Fruit fly (Drosophila melanogaster) whole organism, embryonic: Measurements from ENCODE around the gene CG2076.

Source experiments
- Aef1 ChIP-seq: fragments of 200-800 bp; sonication (Bioruptor generic); IDR thresholded peaks from 3 replicates; pipeline ENCODE4 v1.3.6; 2022; ENCODE audit warnings: missing biosample characterization, missing genetic modification characterization
- Blimp-1 ChIP-seq: fragments of 200-800 bp; sonication (Bioruptor generic); optimal IDR thresholded peaks from 3 replicates; lab custom pipeline; 2018; ENCODE audit warnings: missing biosample characterization, missing genetic modification characterization, mild to moderate bottlenecking, moderate library complexity, missing genetic modification reagents
- CG10267 ChIP-seq: fragments of 200-800 bp; sonication (Bioruptor generic); optimal IDR thresholded peaks from 2 replicates; lab custom pipeline; 2018; ENCODE audit warnings: missing biosample characterization, mild to moderate bottlenecking, missing genetic modification characterization, moderate library complexity
- CG10431 ChIP-seq: fragments of 200-800 bp; sonication (Bioruptor generic); optimal IDR thresholded peaks from 3 replicates; lab custom pipeline; 2018; ENCODE audit warnings: missing biosample characterization, mild to moderate bottlenecking, missing genetic modification characterization
- CG10543 ChIP-seq: fragments of 200-800 bp; sonication (Bioruptor generic); optimal IDR thresholded peaks from 3 replicates; lab custom pipeline; 2017; ENCODE audit warnings: missing biosample characterization, mild to moderate bottlenecking, missing genetic modification characterization, moderate library complexity
- CG11085 ChIP-seq: fragments of 200-800 bp; sonication (Bioruptor generic); IDR thresholded peaks from 2 replicates; pipeline ENCODE4 v1.3.6; 2022; ENCODE audit warnings: missing biosample characterization, missing genetic modification characterization
- CG11398 ChIP-seq: fragments of 200-800 bp; sonication (Bioruptor generic); optimal IDR thresholded peaks from 2 replicates; lab custom pipeline; 2016; ENCODE audit warnings: missing biosample characterization, missing genetic modification characterization
- CG12236 ChIP-seq: fragments of 200-800 bp; sonication (Bioruptor generic); optimal IDR thresholded peaks from 2 replicates; lab custom pipeline; 2016; ENCODE audit warnings: missing biosample characterization, missing genetic modification characterization
- CG12659 ChIP-seq: fragments of 200-800 bp; sonication (Bioruptor generic); optimal IDR thresholded peaks from 3 replicates; lab custom pipeline; 2017; ENCODE audit warnings: mild to moderate bottlenecking, missing biosample characterization, missing genetic modification reagents, missing genetic modification characterization
- CG14710 ChIP-seq: fragments of 200-800 bp; sonication (Bioruptor generic); optimal IDR thresholded peaks from 3 replicates; lab custom pipeline; 2019; ENCODE audit warnings: missing biosample characterization, mild to moderate bottlenecking, missing genetic modification characterization, moderate library complexity
- CG18262 ChIP-seq: fragments of 200-800 bp; optimal IDR thresholded peaks from 3 replicates; lab custom pipeline; 2019; ENCODE audit warnings: missing biosample characterization, mild to moderate bottlenecking, missing genetic modification characterization, moderate library complexity
- CG18619 ChIP-seq: fragments of 200-800 bp; sonication (Bioruptor generic); optimal IDR thresholded peaks from 3 replicates; lab custom pipeline; 2017; ENCODE audit warnings: missing biosample characterization, mild to moderate bottlenecking, missing genetic modification characterization
- CG2116 ChIP-seq: fragments of 200-800 bp; sonication (Bioruptor generic); optimal IDR thresholded peaks from 3 replicates; lab custom pipeline; 2018; ENCODE audit warnings: missing biosample characterization, mild to moderate bottlenecking, missing genetic modification characterization
- CG2712 ChIP-seq: fragments of 200-800 bp; optimal IDR thresholded peaks from 3 replicates; lab custom pipeline; 2019; ENCODE audit warnings: missing biosample characterization, mild to moderate bottlenecking, missing genetic modification characterization, moderate library complexity
- CG30431 ChIP-seq: fragments of 200-800 bp; sonication (Bioruptor generic); optimal IDR thresholded peaks from 2 replicates; lab custom pipeline; 2017; ENCODE audit warnings: missing biosample characterization, missing genetic modification characterization
- CG3163 ChIP-seq: fragments of 200-800 bp; sonication (Bioruptor generic); optimal IDR thresholded peaks from 3 replicates; lab custom pipeline; 2016; ENCODE audit warnings: missing biosample characterization, missing genetic modification characterization
- CG4282 ChIP-seq: fragments of 200-800 bp; sonication (Bioruptor generic); optimal IDR thresholded peaks from 2 replicates; lab custom pipeline; 2016; ENCODE audit warnings: missing biosample characterization, missing genetic modification characterization
- CG7556 ChIP-seq: fragments of 200-800 bp; sonication (Bioruptor generic); optimal IDR thresholded peaks from 2 replicates; lab custom pipeline; 2017; ENCODE audit warnings: missing biosample characterization, mild to moderate bottlenecking, missing genetic modification characterization
- D19B ChIP-seq: fragments of 200-800 bp; sonication (Bioruptor generic); optimal IDR thresholded peaks from 2 replicates; lab custom pipeline; 2017; ENCODE audit warnings: missing biosample characterization, mild to moderate bottlenecking, missing genetic modification characterization
- Doc3 ChIP-seq: fragments of 200-800 bp; sonication (Bioruptor generic); IDR thresholded peaks from 3 replicates; pipeline ENCODE4 v1.3.6; 2022; ENCODE audit warnings: missing biosample characterization, missing genetic modification characterization; ENCODE audit not compliant: partially characterized antibody
- Fer1 ChIP-seq: fragments of 200-800 bp; sonication (Bioruptor generic); optimal IDR thresholded peaks from 2 replicates; lab custom pipeline; 2017; ENCODE audit warnings: missing biosample characterization, mild to moderate bottlenecking, missing genetic modification characterization
- Gug ChIP-seq: fragments of 200-800 bp; sonication (Bioruptor generic); IDR thresholded peaks from 4 replicates; pipeline ENCODE4 v1.3.6; 2022; ENCODE audit warnings: missing biosample characterization, missing genetic modification characterization
- H15 ChIP-seq: fragments of 200-800 bp; sonication (Bioruptor generic); IDR thresholded peaks from 3 replicates; pipeline ENCODE4 v1.3.6; 2022; ENCODE audit warnings: missing biosample characterization, missing genetic modification characterization
- HLH4C ChIP-seq: fragments of 200-800 bp; sonication (Bioruptor generic); IDR thresholded peaks from 3 replicates; pipeline ENCODE4 v1.3.6; 2022; ENCODE audit warnings: missing biosample characterization, missing genetic modification characterization; ENCODE audit not compliant: partially characterized antibody
- MBD-R2 ChIP-seq: fragments of 200-800 bp; sonication (Bioruptor generic); IDR thresholded peaks from 2 replicates; pipeline ENCODE4 v1.3.6; 2022; ENCODE audit warnings: missing biosample characterization, missing genetic modification characterization
- NK7.1 ChIP-seq: fragments of 200-800 bp; sonication (Bioruptor generic); optimal IDR thresholded peaks from 3 replicates; lab custom pipeline; 2016; ENCODE audit warnings: missing biosample characterization, missing genetic modification characterization
- Optix ChIP-seq: fragments of 200-800 bp; sonication (Bioruptor generic); IDR thresholded peaks from 3 replicates; pipeline ENCODE4 v1.3.6; 2022; ENCODE audit warnings: missing biosample characterization, missing genetic modification characterization
- Ptx1 ChIP-seq: fragments of 200-800 bp; sonication (Bioruptor generic); IDR thresholded peaks from 2 replicates; pipeline ENCODE4 v1.3.6; 2022; ENCODE audit warnings: missing biosample characterization, missing genetic modification characterization
- Sin3A ChIP-seq: fragments of >200 bp; optimal IDR thresholded peaks from 2 replicates; lab custom pipeline; 2018
- ara ChIP-seq: fragments of 200-800 bp; sonication (Bioruptor generic); IDR thresholded peaks from 2 replicates; pipeline ENCODE4 v1.3.6; 2022; ENCODE audit warnings: missing biosample characterization, missing genetic modification characterization
- chm ChIP-seq: fragments of 200-800 bp; sonication (Bioruptor generic); IDR thresholded peaks from 2 replicates; pipeline ENCODE4 v1.3.6; 2022; ENCODE audit warnings: missing biosample characterization, missing genetic modification characterization
- ci ChIP-seq: fragments of 200-800 bp; sonication (Bioruptor generic); IDR thresholded peaks from 3 replicates; pipeline ENCODE4 v1.3.6; 2022; ENCODE audit warnings: missing biosample characterization, missing genetic modification characterization
- dimm ChIP-seq: fragments of 200-800 bp; sonication (Bioruptor generic); IDR thresholded peaks from 2 replicates; pipeline ENCODE4 v1.3.6; 2022; ENCODE audit warnings: missing biosample characterization, missing genetic modification characterization
- emc ChIP-seq: fragments of 200-800 bp; sonication (Bioruptor generic); optimal IDR thresholded peaks from 2 replicates; lab custom pipeline; 2016; ENCODE audit warnings: missing biosample characterization, missing genetic modification characterization
- ewg ChIP-seq: fragments of 200-800 bp; sonication (Bioruptor generic); optimal IDR thresholded peaks from 3 replicates; lab custom pipeline; 2017; ENCODE audit warnings: mild to moderate bottlenecking, missing biosample characterization, missing genetic modification reagents, missing genetic modification characterization
- fu2 ChIP-seq: fragments of 200-800 bp; sonication (Bioruptor generic); optimal IDR thresholded peaks from 2 replicates; lab custom pipeline; 2016; ENCODE audit warnings: missing biosample characterization, missing genetic modification characterization
- gsb-n ChIP-seq: fragments of 200-800 bp; sonication (Bioruptor generic); optimal IDR thresholded peaks from 3 replicates; lab custom pipeline; 2018; ENCODE audit warnings: missing biosample characterization, mild to moderate bottlenecking, missing genetic modification characterization
- h ChIP-seq: fragments of >200 bp; optimal IDR thresholded peaks from 2 replicates; lab custom pipeline; 2017
- hbn ChIP-seq: fragments of 200-800 bp; sonication (Bioruptor generic); IDR thresholded peaks from 2 replicates; pipeline ENCODE4 v1.3.6; 2022; ENCODE audit warnings: missing biosample characterization, missing genetic modification characterization; ENCODE audit not compliant: partially characterized antibody
- ken ChIP-seq: fragments of 200-800 bp; sonication (Bioruptor generic); IDR thresholded peaks from 3 replicates; pipeline ENCODE4 v1.3.6; 2022; ENCODE audit warnings: missing biosample characterization, missing genetic modification characterization
- mld ChIP-seq: fragments of 200-800 bp; sonication (Bioruptor generic); IDR thresholded peaks from 3 replicates; pipeline ENCODE4 v1.3.6; 2022; ENCODE audit warnings: missing biosample characterization, missing genetic modification characterization; ENCODE audit not compliant: partially characterized antibody
- nmo ChIP-seq: fragments of 200-800 bp; sonication (Bioruptor generic); optimal IDR thresholded peaks from 2 replicates; lab custom pipeline; 2018; ENCODE audit warnings: missing biosample characterization, mild to moderate bottlenecking, missing genetic modification characterization, moderate library complexity
- phol ChIP-seq: fragments of 200-800 bp; sonication (Bioruptor generic); optimal IDR thresholded peaks from 3 replicates; lab custom pipeline; 2018; ENCODE audit warnings: missing biosample characterization, mild to moderate bottlenecking, missing genetic modification characterization, moderate library complexity
- pros ChIP-seq: fragments of 200-800 bp; sonication (Bioruptor generic); optimal IDR thresholded peaks from 3 replicates; lab custom pipeline; 2019; ENCODE audit warnings: missing biosample characterization, mild to moderate bottlenecking, missing genetic modification characterization, moderate library complexity
- sens ChIP-seq: fragments of 200-800 bp; sonication (Bioruptor generic); peaks from one replicate; lab custom pipeline; 2016; ENCODE audit warnings: missing biosample characterization, missing genetic modification characterization
- slbo ChIP-seq: fragments of 200-800 bp; sonication (Bioruptor generic); IDR thresholded peaks from 2 replicates; pipeline ENCODE4 v1.3.6; 2022; ENCODE audit warnings: missing biosample characterization, missing genetic modification characterization
- so ChIP-seq: fragments of 200-800 bp; sonication (Bioruptor generic); IDR thresholded peaks from 3 replicates; pipeline ENCODE4 v1.3.6; 2022; ENCODE audit warnings: missing biosample characterization, missing genetic modification characterization
- tna ChIP-seq: fragments of 200-800 bp; sonication (Bioruptor generic); IDR thresholded peaks from 2 replicates; pipeline ENCODE4 v1.3.6; 2022; ENCODE audit warnings: missing biosample characterization, missing genetic modification characterization; ENCODE audit not compliant: partially characterized antibody
- unpg ChIP-seq: fragments of 200-800 bp; sonication (Bioruptor generic); optimal IDR thresholded peaks from 3 replicates; lab custom pipeline; 2018; ENCODE audit warnings: missing biosample characterization, mild to moderate bottlenecking, missing genetic modification characterization, moderate library complexity
- wek ChIP-seq: fragments of 200-800 bp; sonication (Bioruptor generic); optimal IDR thresholded peaks from 3 replicates; lab custom pipeline; 2018; ENCODE audit warnings: missing biosample characterization, mild to moderate bottlenecking, missing genetic modification characterization, moderate library complexity

CG2076 gene

DNA sequence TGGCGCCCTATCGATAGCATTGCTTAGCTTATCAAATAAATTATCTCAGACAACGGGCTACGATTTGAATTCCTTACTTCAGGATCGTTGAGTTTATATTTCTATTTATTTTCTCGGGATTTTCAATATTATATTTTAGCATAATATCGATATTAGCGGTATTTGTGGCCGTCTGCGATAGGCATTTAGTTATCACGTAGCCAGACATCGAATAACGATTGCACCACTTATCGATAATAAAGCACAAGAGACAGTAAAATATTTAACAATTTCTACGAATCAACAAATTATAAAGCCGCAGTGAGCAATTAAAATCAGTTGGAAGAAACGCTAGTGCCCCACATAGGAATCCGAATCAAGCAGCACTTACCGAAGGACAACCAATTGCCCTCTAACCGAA, at the start of gene CG2076 (continued):
- no peak for TF ChIP-seq ken (GFP tag; lab: Robert Waterston, UW)
- TF ChIP-seq Gug (GFP tag; lab: Robert Waterston, UW): no peak
- peak; percentile 97 for TF ChIP-seq HLH4C (GFP tag; lab: Robert Waterston, UW)
- TF ChIP-seq hbn (GFP tag; lab: Robert Waterston, UW): peak; percentile 72
- no peak for TF ChIP-seq Fer1 (GFP tag; lab: Kevin White, UChicago)
- TF ChIP-seq CG2116 (GFP tag; lab: Kevin White, UChicago): peak; percentile 73
- TF ChIP-seq CG11085 (GFP tag; lab: Robert Waterston, UW): no peak
- TF ChIP-seq wek: peak; percentile 91
- TF ChIP-seq mld: peak; percentile 82
- no peak for TF ChIP-seq dimm
- no peak for TF ChIP-seq Blimp-1
- TF ChIP-seq CG10431: no peak
- TF ChIP-seq unpg (GFP tag; lab: Kevin White, UChicago): no peak
- no peak for TF ChIP-seq CG2712

dm6 chrX:11044456-11044855, 45.6 kb upstream of the CG2076 start, which contains the start of gene SmydA-4:
Gene SmydA-4 (plus strand): TSS chrX:11044756.
- TF ChIP-seq sens (GFP tag; lab: Kevin White, UChicago) (peak; percentile 29), CG11398 (GFP tag; lab: Kevin White, UChicago) (no peak), CG10543 (GFP tag; lab: Kevin White, UChicago) (peak; percentile 8)

DNA sequence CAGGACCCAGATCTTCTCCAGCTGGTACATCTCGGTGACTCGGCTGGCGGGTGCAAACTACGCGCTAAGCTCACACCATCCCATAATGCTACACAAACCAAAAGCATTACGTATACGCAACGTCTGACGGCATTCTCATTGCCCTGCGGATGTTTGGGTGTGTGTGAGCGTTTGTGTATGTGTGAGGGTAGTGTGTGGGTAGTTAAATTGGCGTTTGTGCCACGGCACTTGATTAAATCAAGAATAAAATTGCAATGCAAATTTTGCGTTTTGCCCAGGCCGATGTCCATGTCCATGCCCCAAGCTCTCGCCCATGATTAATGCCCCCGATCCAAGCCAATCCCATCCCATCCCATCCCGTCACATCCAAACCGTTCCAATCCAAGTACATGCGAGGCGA, 36.6 kb upstream of the CG2076 start, which contains the start of gene CG1552:
Gene CG1552, minus strand, starts transcription at position 101 of the 400 bp plus-strand sequence.
- TF ChIP-seq Optix (GFP tag; lab: Robert Waterston, UW) (no peak), CG18619 (GFP tag; lab: Kevin White, UChicago) (no peak), slbo (GFP tag; lab: Robert Waterston, UW) (no peak), CG30431 (no peak), H15 (no peak), CG4282 (no peak), CG12659 (GFP tag; lab: Kevin White, UChicago) (no peak), Doc3 (GFP tag; lab: Robert Waterston, UW) (no peak), gsb-n (no peak), emc (GFP tag; lab: Kevin White, UChicago) (no peak), tna (GFP tag; lab: Robert Waterston, UW) (no peak), Sin3A (lab: Kevin White, UChicago) (no peak), NK7.1 (no peak), CG18262 (tag; lab: Kevin White, UChicago) (no peak), CG7556 (GFP tag; lab: Kevin White, UChicago) (no peak), Aef1 (no peak), D19B (GFP tag; lab: Kevin White, UChicago) (no peak), nmo (GFP tag; lab: Kevin White, UChicago) (no peak), Ptx1 (GFP tag; lab: Robert Waterston, UW) (no peak)

DNA sequence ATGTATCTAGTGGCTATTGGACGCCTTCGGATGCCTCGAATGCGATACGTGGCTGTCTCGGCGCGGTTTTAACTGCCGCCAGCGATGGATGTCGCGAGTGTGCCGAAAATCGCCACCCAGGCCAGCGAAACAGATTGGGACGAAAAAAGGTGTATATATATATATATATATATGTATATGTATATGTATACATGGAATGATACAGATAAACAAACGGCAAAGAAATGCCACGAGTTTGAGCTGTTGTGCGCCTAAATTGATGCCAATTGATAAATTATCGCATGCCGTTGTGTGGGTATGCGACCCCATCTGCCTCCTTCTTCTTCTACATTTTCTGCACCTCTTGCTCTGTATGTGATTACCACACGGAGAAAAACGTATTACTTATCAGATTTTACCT, 30.5 kb upstream of the CG2076 start, which contains the start of gene CG1545:
Gene CG1545, minus strand, starts transcription at position 101 of the 400 bp plus-strand sequence.
- no peak for TF ChIP-seq CG3163 (GFP tag; lab: Kevin White, UChicago)
- no peak for TF ChIP-seq MBD-R2
- no peak for TF ChIP-seq h (lab: Kevin White, UChicago)
- no peak for TF ChIP-seq unpg (GFP tag; lab: Kevin White, UChicago)
- no peak for TF ChIP-seq so (GFP tag; lab: Robert Waterston, UW)
- no peak for TF ChIP-seq fu2
- TF ChIP-seq CG12236 (GFP tag; lab: Kevin White, UChicago): no peak
- TF ChIP-seq CG14710: no peak
- TF ChIP-seq CG10267: no peak
- TF ChIP-seq phol (tag; lab: Kevin White, UChicago): no peak
- TF ChIP-seq ewg (GFP tag; lab: Kevin White, UChicago): no peak
- no peak for TF ChIP-seq ara
- no peak for TF ChIP-seq chm (GFP tag; lab: Robert Waterston, UW)
- TF ChIP-seq pros: no peak
- TF ChIP-seq ci (GFP tag; lab: Robert Waterston, UW): no peak
